Worm (Caenorhabditis elegans): ENCODE data around the gene F57B7.2.

F57B7.2 gene

DNA sequence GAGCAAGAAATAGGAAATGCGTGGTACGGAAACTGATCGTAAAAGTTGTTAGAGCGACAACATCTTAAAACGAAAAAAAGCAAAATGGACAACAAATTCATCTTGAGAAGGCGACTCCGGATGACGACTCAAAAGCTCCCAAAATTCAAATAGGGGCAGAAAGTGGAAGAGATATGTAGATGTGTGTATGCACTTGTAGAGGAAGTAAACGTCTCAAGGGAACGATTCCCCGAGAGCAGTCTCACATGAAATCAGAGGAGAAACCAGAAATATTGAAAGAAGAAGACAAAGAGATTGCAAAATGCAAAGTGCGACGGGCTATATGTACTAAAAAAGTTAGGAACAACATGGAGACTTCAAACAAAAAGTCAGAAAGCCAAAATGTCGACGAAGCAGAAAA is at the start of gene F57B7.2:
Gene F57B7.2, minus strand, starts transcription at position 101 of the 400 bp plus-strand sequence.
- TF ChIP-seq jun-1 (tag; optimal IDR thresholded peaks at IDR 0.05) (no peak), lsy-2 (tag; optimal IDR thresholded peaks at IDR 0.05) (peak in 1 of 2 experiments; percentile 20)

ce11 chrV:11492456-11492855 is 49.1 kb upstream of the F57B7.2 start, which contains the start of gene T11F9.21:
T11F9.21 (plus strand) TSS chrV:11492756.
- TF ChIP-seq nhr-10 (tag; optimal IDR thresholded peaks at IDR 0.05) (no peak), attf-4 (tag; optimal IDR thresholded peaks at IDR 0.05) (no peak), ctbp-1 (GFP tag; IDR thresholded peaks at IDR 0.05) (no peak), zfp-3 (GFP tag; conservative IDR thresholded peaks at IDR 0.05) (no peak), D1046.2 (GFP tag; IDR thresholded peaks at IDR 0.05) (no peak), ama-1 (optimal IDR thresholded peaks at IDR 0.05) (no peak), php-3 (GFP tag; IDR thresholded peaks at IDR 0.05) (no peak), saeg-2 (GFP tag; IDR thresholded peaks at IDR 0.05) (no peak), hif-1 (tag; optimal IDR thresholded peaks at IDR 0.05) (no peak), set-16 (GFP tag; IDR thresholded peaks at IDR 0.05) (no peak)

ce11 chrV:11490382-11490781 is 47.0 kb upstream of the F57B7.2 start, which contains the start of gene dhs-19:
dhs-19 (minus strand) TSS chrV:11490482.
- no peak for TF ChIP-seq nhr-41 (GFP tag; IDR thresholded peaks at IDR 0.05)
- TF ChIP-seq unc-62 (GFP tag; optimal IDR thresholded peaks at IDR 0.05 in 1 of 2), result peak in 1 of 2 experiments; percentile 81
- no peak for TF ChIP-seq unc-62 (tag; optimal IDR thresholded peaks at IDR 0.05)

ce11 chrV:11488288-11488687 is 44.9 kb upstream of the F57B7.2 start:
- no peak for TF ChIP-seq hlh-30 (tag; optimal IDR thresholded peaks at IDR 0.05; ENCODE audit: insufficient read depth)
- no peak for TF ChIP-seq pqm-1 (tag; optimal IDR thresholded peaks at IDR 0.05)
- TF ChIP-seq Y5F2A.4 (GFP tag; optimal IDR thresholded peaks at IDR 0.05), result no peak
- no peak for TF ChIP-seq lin-29 (GFP tag; IDR thresholded peaks at IDR 0.05)
- TF ChIP-seq nhr-102 (tag; optimal IDR thresholded peaks at IDR 0.05), result no peak
- no peak for TF ChIP-seq nhr-76 (tag; optimal IDR thresholded peaks at IDR 0.05)
- TF ChIP-seq cey-2 (tag; optimal IDR thresholded peaks at IDR 0.05; ENCODE audit: borderline replicate concordance, insufficient read depth), result no peak
- TF ChIP-seq zfp-3 (GFP tag; conservative IDR thresholded peaks at IDR 0.05), result no peak
- no peak for TF ChIP-seq F10B5.3 (tag; optimal IDR thresholded peaks at IDR 0.05)
- no peak for TF ChIP-seq ZK546.5 (tag; optimal IDR thresholded peaks at IDR 0.05)
- TF ChIP-seq unc-39 (tag; optimal IDR thresholded peaks at IDR 0.05), result no peak
- no peak for TF ChIP-seq zip-11 (GFP tag; IDR thresholded peaks at IDR 0.05)
- TF ChIP-seq mdl-1 (tag; optimal IDR thresholded peaks at IDR 0.05), result no peak

- TF ChIP-seq snpc-1.2 (GFP tag; IDR thresholded peaks at IDR 0.05) (no peak), duxl-1 (tag; optimal IDR thresholded peaks at IDR 0.05; ENCODE audit: poor library complexity) (no peak), Y5F2A.4 (GFP tag; optimal IDR thresholded peaks at IDR 0.05) (no peak), php-3 (GFP tag; IDR thresholded peaks at IDR 0.05) (no peak), zag-1 (tag; optimal IDR thresholded peaks at IDR 0.05) (no peak), nhr-77 (tag; optimal IDR thresholded peaks at IDR 0.05) (no peak), mxl-3 (GFP tag; optimal IDR thresholded peaks at IDR 0.05) (no peak), dmd-8 (GFP tag; IDR thresholded peaks at IDR 0.05) (no peak), zfp-3 (GFP tag; conservative IDR thresholded peaks at IDR 0.05) (no peak), spr-3 (GFP tag; optimal IDR thresholded peaks at IDR 0.05) (no peak), madf-9 (GFP tag; conservative IDR thresholded peaks at IDR 0.05) (no peak), nhr-48 (tag; optimal IDR thresholded peaks at IDR 0.05) (no peak), F26F4.8 (GFP tag; conservative IDR thresholded peaks at IDR 0.05) (no peak), zip-2 (tag; optimal IDR thresholded peaks at IDR 0.05) (no peak), F10B5.3 (tag; optimal IDR thresholded peaks at IDR 0.05) (no peak)
These were observed 43.3 kb upstream of the F57B7.2 start, which contains the start of gene T11F9.10 for ce11 chrV:11486680-11487079. T11F9.10 (plus strand) TSS chrV:11486980.
